Worm (Caenorhabditis elegans): ENCODE results near the gene sft-4.
A peak's percentile ranks its signal among the peaks of the same experiment; 100 is the strongest.

sft-4 gene

ce11 chrX:5773471-5773870 is 7.1 kb downstream of the sft-4 start, which contains the start of gene sym-3:
sym-3 (plus strand) TSS chrX:5773771.
- no peak for TF ChIP-seq ztf-29 (GFP tag; IDR thresholded peaks at IDR 0.05)
- no peak for TF ChIP-seq ztf-23 (GFP tag; IDR thresholded peaks at IDR 0.05)
- TF ChIP-seq klf-2 (GFP tag; conservative IDR thresholded peaks at IDR 0.05), result no peak
- TF ChIP-seq med-1 (GFP tag; optimal IDR thresholded peaks at IDR 0.05; ENCODE audit: insufficient read depth), result no peak
- TF ChIP-seq flt-1 (GFP tag; IDR thresholded peaks at IDR 0.05), result no peak

DNA sequence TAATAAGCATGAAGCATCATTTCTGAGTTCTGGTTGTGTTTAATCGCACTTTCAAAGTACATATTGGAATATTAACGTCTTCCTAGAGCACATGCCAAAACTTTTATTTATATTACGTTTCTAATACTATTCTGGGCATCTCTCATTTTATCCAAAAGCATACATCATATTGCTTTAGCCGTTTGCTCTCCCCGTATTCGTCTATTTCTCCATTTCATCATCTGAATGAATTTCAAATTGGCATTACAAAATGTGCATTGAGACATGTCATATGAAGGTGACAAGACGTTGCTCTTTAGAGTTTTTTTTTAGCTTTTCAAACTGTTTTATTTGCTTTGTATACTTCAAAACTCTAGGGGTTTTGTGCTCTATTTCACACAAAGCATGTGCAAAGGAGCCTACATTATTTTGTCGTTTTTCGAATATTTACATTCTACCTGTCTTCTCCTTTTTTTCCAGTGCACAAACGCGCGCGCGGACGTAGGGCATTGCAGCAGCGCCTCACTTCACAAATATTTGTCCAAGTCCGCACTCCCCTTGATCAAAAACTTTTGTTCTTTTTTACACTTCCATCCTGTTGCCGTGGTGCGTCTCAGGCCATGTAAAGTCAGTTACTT is 7.9 kb downstream of the sft-4 start:
- TF ChIP-seq flt-1 (GFP tag; IDR thresholded peaks at IDR 0.05) (no peak), cog-1 (tag; optimal IDR thresholded peaks at IDR 0.05) (no peak), ztf-29 (GFP tag; IDR thresholded peaks at IDR 0.05) (no peak), klf-2 (GFP tag; conservative IDR thresholded peaks at IDR 0.05) (no peak), ztf-23 (GFP tag; IDR thresholded peaks at IDR 0.05) (no peak), med-1 (GFP tag; optimal IDR thresholded peaks at IDR 0.05; ENCODE audit: insufficient read depth) (no peak), ref-1 (GFP tag; conservative IDR thresholded peaks at IDR 0.05) (no peak), tab-1 (GFP tag; IDR thresholded peaks at IDR 0.05) (no peak), T22C8.4 (GFP tag; IDR thresholded peaks at IDR 0.05) (no peak)

ce11 chrX:5770648-5771047 is 9.9 kb downstream of the sft-4 start, which contains the start of gene C54H2.4:
C54H2.4 (minus strand) TSS chrX:5770748.
- TF ChIP-seq cog-1 (tag; optimal IDR thresholded peaks at IDR 0.05) (no peak), ztf-29 (GFP tag; IDR thresholded peaks at IDR 0.05) (no peak), tab-1 (GFP tag; IDR thresholded peaks at IDR 0.05) (no peak), flt-1 (GFP tag; IDR thresholded peaks at IDR 0.05) (no peak), ztf-23 (GFP tag; IDR thresholded peaks at IDR 0.05) (no peak), ref-1 (GFP tag; conservative IDR thresholded peaks at IDR 0.05) (no peak), klf-2 (GFP tag; conservative IDR thresholded peaks at IDR 0.05) (no peak), T22C8.4 (GFP tag; IDR thresholded peaks at IDR 0.05) (no peak), med-1 (GFP tag; optimal IDR thresholded peaks at IDR 0.05; ENCODE audit: insufficient read depth) (no peak)

DNA sequence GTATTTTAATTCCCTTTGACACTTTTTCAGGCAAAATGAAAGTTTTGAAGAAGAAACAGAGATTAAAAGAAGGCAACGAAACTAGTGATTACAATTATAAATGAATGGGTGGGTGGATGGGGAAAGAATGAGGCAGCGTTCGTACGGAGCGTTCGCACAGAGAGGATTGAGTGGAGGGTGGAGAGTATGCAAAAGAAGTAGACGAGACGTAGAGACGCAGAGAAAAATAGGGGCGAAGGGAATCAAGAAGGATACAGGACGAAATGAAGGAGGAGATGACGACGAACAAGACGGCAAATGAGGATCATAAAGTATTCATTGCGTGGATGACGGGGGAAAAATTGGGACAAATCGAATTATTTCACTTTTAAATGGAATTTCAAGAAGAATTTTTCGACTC is 15.8 kb downstream of the sft-4 start:
- no peak for TF ChIP-seq ztf-29 (GFP tag; IDR thresholded peaks at IDR 0.05)
- no peak for TF ChIP-seq T22C8.4 (GFP tag; IDR thresholded peaks at IDR 0.05)
- TF ChIP-seq med-1 (GFP tag; optimal IDR thresholded peaks at IDR 0.05; ENCODE audit: insufficient read depth), result no peak
- TF ChIP-seq ref-1 (GFP tag; conservative IDR thresholded peaks at IDR 0.05), result no peak
- no peak for TF ChIP-seq tab-1 (GFP tag; IDR thresholded peaks at IDR 0.05)
- no peak for TF ChIP-seq flt-1 (GFP tag; IDR thresholded peaks at IDR 0.05)
- TF ChIP-seq ztf-23 (GFP tag; IDR thresholded peaks at IDR 0.05), result no peak
- no peak for TF ChIP-seq klf-2 (GFP tag; conservative IDR thresholded peaks at IDR 0.05)
- TF ChIP-seq cog-1 (tag; optimal IDR thresholded peaks at IDR 0.05), result no peak

DNA sequence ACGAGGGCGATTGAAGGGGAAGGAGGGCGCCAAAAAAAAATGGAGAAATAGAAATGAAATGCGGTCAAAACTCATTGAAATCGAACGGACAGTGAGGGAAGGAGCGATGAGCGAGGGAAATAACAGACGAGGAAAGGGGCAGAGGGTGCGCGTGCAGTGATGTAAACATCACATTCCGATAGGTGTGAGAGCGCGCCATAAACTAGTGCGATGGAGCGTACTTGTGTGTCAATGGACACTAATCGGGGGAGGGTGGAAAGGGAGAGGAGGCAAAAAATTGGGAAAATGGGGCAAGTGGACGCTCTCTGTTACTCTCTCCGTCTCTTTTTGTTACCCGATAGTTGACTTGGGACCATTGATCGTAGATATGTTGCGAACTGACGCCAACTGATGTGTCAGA is 16.6 kb downstream of the sft-4 start:
- TF ChIP-seq klf-2 (GFP tag; conservative IDR thresholded peaks at IDR 0.05) (no peak), cog-1 (tag; optimal IDR thresholded peaks at IDR 0.05) (peak; percentile 52), tab-1 (GFP tag; IDR thresholded peaks at IDR 0.05) (peak; percentile 68; the same call in 1 of the 2 replicates), flt-1 (GFP tag; IDR thresholded peaks at IDR 0.05) (0 out of 2 replicates have a peak, but pooled peaks have one; percentile 9), med-1 (GFP tag; optimal IDR thresholded peaks at IDR 0.05; ENCODE audit: insufficient read depth) (no peak)

DNA sequence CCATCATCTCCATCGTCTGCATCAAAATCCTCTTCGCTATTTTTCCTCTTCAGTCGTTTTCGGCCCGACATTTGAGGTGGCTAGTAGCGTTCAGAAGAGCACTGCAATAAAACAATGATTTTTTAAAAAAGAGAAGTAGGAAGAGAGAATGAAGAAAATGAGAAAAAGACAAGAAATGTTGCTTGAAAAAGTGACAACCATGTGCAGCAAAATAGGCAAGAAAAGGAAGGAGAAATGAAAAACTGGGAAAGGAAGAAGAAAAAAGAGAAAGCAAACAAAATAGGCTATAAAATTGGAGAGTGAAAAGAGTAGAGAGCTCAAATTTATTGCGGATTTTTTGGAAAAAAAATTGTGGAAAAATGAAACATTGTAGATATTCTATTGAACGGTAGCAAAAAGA is 17.2 kb downstream of the sft-4 start, which contains the start of gene tag-294:
Gene tag-294, minus strand, starts transcription at position 101 of the 400 bp plus-strand sequence.
- TF ChIP-seq T22C8.4 (GFP tag; IDR thresholded peaks at IDR 0.05) (no peak), ztf-29 (GFP tag; IDR thresholded peaks at IDR 0.05) (no peak), tab-1 (GFP tag; IDR thresholded peaks at IDR 0.05) (no peak), flt-1 (GFP tag; IDR thresholded peaks at IDR 0.05) (no peak), ztf-23 (GFP tag; IDR thresholded peaks at IDR 0.05) (no peak), med-1 (GFP tag; optimal IDR thresholded peaks at IDR 0.05; ENCODE audit: insufficient read depth) (no peak), klf-2 (GFP tag; conservative IDR thresholded peaks at IDR 0.05) (no peak), ref-1 (GFP tag; conservative IDR thresholded peaks at IDR 0.05) (no peak), cog-1 (tag; optimal IDR thresholded peaks at IDR 0.05) (no peak)

ce11 chrX:5753141-5753540 is 27.4 kb downstream of the sft-4 start:
- TF ChIP-seq T22C8.4 (GFP tag; IDR thresholded peaks at IDR 0.05), result no peak
- TF ChIP-seq klf-2 (GFP tag; conservative IDR thresholded peaks at IDR 0.05), result no peak
- TF ChIP-seq cog-1 (tag; optimal IDR thresholded peaks at IDR 0.05), result no peak
- no peak for TF ChIP-seq med-1 (GFP tag; optimal IDR thresholded peaks at IDR 0.05; ENCODE audit: insufficient read depth)
- no peak for TF ChIP-seq ztf-29 (GFP tag; IDR thresholded peaks at IDR 0.05)
- TF ChIP-seq ref-1 (GFP tag; conservative IDR thresholded peaks at IDR 0.05), result no peak
- TF ChIP-seq flt-1 (GFP tag; IDR thresholded peaks at IDR 0.05), result no peak
- no peak for TF ChIP-seq ztf-23 (GFP tag; IDR thresholded peaks at IDR 0.05)
- no peak for TF ChIP-seq tab-1 (GFP tag; IDR thresholded peaks at IDR 0.05)

DNA sequence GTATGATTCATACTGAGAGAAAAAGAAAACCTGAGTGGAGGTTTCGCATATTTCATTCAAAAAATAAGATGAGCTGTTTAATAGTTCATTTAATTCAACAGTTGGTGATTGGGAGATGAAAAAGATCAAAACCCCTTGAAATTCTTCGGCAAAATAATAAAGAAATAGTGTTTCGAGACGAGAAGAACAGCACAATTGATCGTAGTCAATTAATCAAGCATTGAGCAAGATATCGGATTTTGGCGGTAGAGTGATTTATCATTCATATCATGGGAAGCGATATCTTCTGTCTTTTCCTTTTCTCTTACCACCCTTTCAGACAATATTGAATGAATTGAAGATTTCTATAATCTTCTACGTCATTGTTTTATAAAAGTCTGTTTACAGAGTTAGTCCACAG is 33.9 kb downstream of the sft-4 start:
- no peak for TF ChIP-seq med-1 (GFP tag; optimal IDR thresholded peaks at IDR 0.05; ENCODE audit: insufficient read depth)
- TF ChIP-seq tab-1 (GFP tag; IDR thresholded peaks at IDR 0.05), result no peak
- TF ChIP-seq klf-2 (GFP tag; conservative IDR thresholded peaks at IDR 0.05), result no peak
- no peak for TF ChIP-seq T22C8.4 (GFP tag; IDR thresholded peaks at IDR 0.05)

DNA sequence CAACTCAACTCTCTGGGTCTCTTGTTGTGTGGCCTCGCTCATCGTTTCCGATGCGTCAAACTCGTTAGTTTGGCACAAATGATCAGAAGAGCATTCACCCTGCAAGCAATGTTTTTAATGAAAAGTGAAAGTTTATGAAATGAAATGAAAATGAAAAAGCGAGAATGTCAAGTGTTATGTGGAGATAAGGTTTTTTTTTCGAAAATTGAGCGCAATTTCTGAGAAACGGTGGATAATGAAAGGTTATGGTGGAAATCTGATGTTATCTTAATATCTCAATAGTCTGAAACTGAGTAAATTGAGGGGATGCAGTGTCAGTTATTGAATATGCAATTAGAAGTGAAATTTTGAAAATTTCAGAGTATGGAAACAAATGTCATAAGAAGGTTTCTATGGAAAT is 37.3 kb downstream of the sft-4 start, which contains the start of gene gnrr-4:
Gene gnrr-4, minus strand, starts transcription at position 101 of the 400 bp plus-strand sequence.
- TF ChIP-seq ref-1 (GFP tag; conservative IDR thresholded peaks at IDR 0.05) (no peak), ztf-29 (GFP tag; IDR thresholded peaks at IDR 0.05) (no peak)

ce11 chrX:5733728-5734252 is 46.7 kb downstream of the sft-4 start, which contains the start of gene rgs-6:
rgs-6 (minus strand) TSS chrX:5733778.
- TF ChIP-seq ztf-23 (GFP tag; IDR thresholded peaks at IDR 0.05) (no peak), T22C8.4 (GFP tag; IDR thresholded peaks at IDR 0.05) (no peak), cog-1 (tag; optimal IDR thresholded peaks at IDR 0.05) (no peak), ztf-29 (GFP tag; IDR thresholded peaks at IDR 0.05) (no peak)
